Worm (Caenorhabditis elegans): ENCODE data around the gene C37C3.11.
A peak's percentile ranks its signal among the peaks of the same experiment; 100 is the strongest.

Gene C37C3.11

ce11 chrV:7854603-7855002 is 10.0 kb downstream of the C37C3.11 start, which contains the start of the genes C37C3.9 and C37C3.18 (continued):
- TF ChIP-seq tbx-9 (tag; optimal IDR thresholded peaks at IDR 0.05; ENCODE audit: borderline replicate concordance) (no peak), efl-1 (GFP tag; optimal IDR thresholded peaks at IDR 0.05) (no peak), aptf-2 (GFP tag; conservative IDR thresholded peaks at IDR 0.05) (no peak), madf-10 (tag; optimal IDR thresholded peaks at IDR 0.05) (no peak), xnd-1 (tag; optimal IDR thresholded peaks at IDR 0.05) (no peak), B0261.1 (tag; optimal IDR thresholded peaks at IDR 0.05) (no peak), ceh-91 (GFP tag; IDR thresholded peaks at IDR 0.05) (no peak), C06A6.2 (GFP tag; conservative IDR thresholded peaks at IDR 0.05) (no peak), dpl-1 (GFP tag; optimal IDR thresholded peaks at IDR 0.05) (no peak), Y95B8A.8 (GFP tag; IDR thresholded peaks at IDR 0.05) (0 out of 2 replicates have a peak, but pooled peaks have one; percentile 6), nfyb-1 (GFP tag; IDR thresholded peaks at IDR 0.05) (peak; percentile 86), rec-8 (tag; optimal IDR thresholded peaks at IDR 0.05) (no peak), egl-44 (GFP tag; IDR thresholded peaks at IDR 0.05) (no peak), hmg-20 (GFP tag; IDR thresholded peaks at IDR 0.05) (no peak), pha-4 (tag; optimal IDR thresholded peaks at IDR 0.05) (no peak), cebp-2 (GFP tag; IDR thresholded peaks at IDR 0.05) (no peak), Y53G8AR.9 (GFP tag; conservative IDR thresholded peaks at IDR 0.05) (0 out of 2 replicates have a peak, but pooled peaks have one; percentile 11), somi-1 (GFP tag; optimal IDR thresholded peaks at IDR 0.05) (peak; percentile 50), ama-1 (optimal IDR thresholded peaks at IDR 0.05) (no peak), ama-1 (GFP tag; optimal IDR thresholded peaks at IDR 0.05) (no peak), snpc-4 (GFP tag; optimal IDR thresholded peaks at IDR 0.05) (no peak), snpc-4 (tag; optimal IDR thresholded peaks at IDR 0.05) (peak; percentile 72 to 79 (median 76)), tlf-1 (GFP tag; optimal IDR thresholded peaks at IDR 0.05) (no peak), B0336.3 (GFP tag; IDR thresholded peaks at IDR 0.05) (peak; percentile 70; the same call in 1 of the 2 replicates), hmg-1.2 (GFP tag; IDR thresholded peaks at IDR 0.05) (peak; percentile 96), lsl-1 (GFP tag; optimal IDR thresholded peaks at IDR 0.05) (no peak), hsf-1 (GFP tag; IDR thresholded peaks at IDR 0.05) (0 out of 2 replicates have a peak, but pooled peaks have one; percentile 32), T26A5.8 (tag; optimal IDR thresholded peaks at IDR 0.05) (no peak), C17E4.6 (GFP tag; IDR thresholded peaks at IDR 0.05) (no peak), K11D2.4 (GFP tag; IDR thresholded peaks at IDR 0.05) (peak; percentile 38; the same call in 1 of the 2 replicates), ztf-3 (GFP tag; optimal IDR thresholded peaks at IDR 0.05) (no peak), hrde-1 (tag; optimal IDR thresholded peaks at IDR 0.05; ENCODE audit: borderline replicate concordance) (no peak), madf-3 (GFP tag; IDR thresholded peaks at IDR 0.05) (no peak), F52B5.7 (tag; optimal IDR thresholded peaks at IDR 0.05) (no peak), nhr-90 (tag; optimal IDR thresholded peaks at IDR 0.05) (no peak), F10E7.11 (tag; optimal IDR thresholded peaks at IDR 0.05) (no peak), repo-1 (tag; optimal IDR thresholded peaks at IDR 0.05) (peak; percentile 50), unc-130 (GFP tag; optimal IDR thresholded peaks at IDR 0.05) (no peak), bed-2 (GFP tag; IDR thresholded peaks at IDR 0.05) (no peak), die-1 (tag; optimal IDR thresholded peaks at IDR 0.05) (no peak), B0019.2 (GFP tag; conservative IDR thresholded peaks at IDR 0.05) (no peak), Y56A3A.18 (GFP tag; IDR thresholded peaks at IDR 0.05) (no peak; the same call in 1 of the 2 replicates), lin-54 (GFP tag; optimal IDR thresholded peaks at IDR 0.05) (peak; percentile 33), mcd-1 (GFP tag; IDR thresholded peaks at IDR 0.05) (peak; percentile 44; the same call in 1 of the 2 replicates), sdz-38 (tag; optimal IDR thresholded peaks at IDR 0.05) (no peak), akir-1 (GFP tag; optimal IDR thresholded peaks at IDR 0.05) (peak; percentile 50), ztf-6 (GFP tag; IDR thresholded peaks at IDR 0.05) (no peak), athp-1 (tag; optimal IDR thresholded peaks at IDR 0.05) (no peak), ZK185.1 (tag; optimal IDR thresholded peaks at IDR 0.05; ENCODE audit: poor library complexity, severe bottlenecking) (peak; percentile 12), ccch-3 (GFP tag; optimal IDR thresholded peaks at IDR 0.05) (no peak)

All from whole organism, young adult.